Worm (Caenorhabditis elegans) whole organism, late embryonic: Measurements from ENCODE around the gene R07B7.2.

Experiments
- C08G9.2 ChIP-seq: sonication (generic microtip); optimal IDR thresholded peaks from 2 replicates; lab custom pipeline; 2016; ENCODE audit warnings: mild to moderate bottlenecking, missing genetic modification characterization, moderate library complexity, missing compliant biosample characterization
- F13H6.1 ChIP-seq: sonication (generic microtip); optimal IDR thresholded peaks from 2 replicates; lab custom pipeline; 2016; ENCODE audit warnings: missing genetic modification characterization, missing compliant biosample characterization
- K02D7.2 ChIP-seq: sonication (generic microtip); optimal IDR thresholded peaks from 2 replicates; lab custom pipeline; 2017; ENCODE audit warnings: mild to moderate bottlenecking, missing genetic modification characterization, missing compliant biosample characterization
- K09A11.1 ChIP-seq: sonication (generic microtip); optimal IDR thresholded peaks from 2 replicates; lab custom pipeline; 2017; ENCODE audit warnings: antibody characterized with exemption, mild to moderate bottlenecking, missing genetic modification characterization, missing compliant biosample characterization; ENCODE audit not compliant: insufficient read depth
- ahr-1 ChIP-seq: sonication (generic microtip); optimal IDR thresholded peaks from 2 replicates; lab custom pipeline; 2016; ENCODE audit warnings: missing genetic modification characterization, missing compliant biosample characterization
- ceh-14 ChIP-seq: sonication (generic microtip); optimal IDR thresholded peaks from 2 replicates; lab custom pipeline; 2016; ENCODE audit warnings: missing genotype, missing genetic modification characterization, missing compliant biosample characterization
- ceh-19 ChIP-seq: fragments of 200-800 bp; sonication (Bioruptor generic); optimal IDR thresholded peaks from 2 replicates; lab custom pipeline; 2018; ENCODE audit warnings: mild to moderate bottlenecking, missing genetic modification characterization, missing compliant biosample characterization
- ceh-22 ChIP-seq: sonication (generic microtip); optimal IDR thresholded peaks from 2 replicates; lab custom pipeline; 2017; ENCODE audit warnings: missing biosample characterization, missing genetic modification characterization
- ceh-24 ChIP-seq: sonication (generic microtip); optimal IDR thresholded peaks from 2 replicates; lab custom pipeline; 2016; ENCODE audit warnings: mild to moderate bottlenecking, missing genetic modification characterization, missing compliant biosample characterization
- ceh-30 ChIP-seq: fragments of 150-350 bp; optimal IDR thresholded peaks from 2 replicates; lab custom pipeline; 2014; ENCODE audit warnings: missing biosample characterization, missing genetic modification characterization
- ceh-31 ChIP-seq: sonication (generic microtip); optimal IDR thresholded peaks from 2 replicates; lab custom pipeline; 2016; ENCODE audit warnings: missing genetic modification characterization, missing compliant biosample characterization
- ceh-34 ChIP-seq: sonication (generic microtip); optimal IDR thresholded peaks from 2 replicates; lab custom pipeline; 2016; ENCODE audit warnings: mild to moderate bottlenecking, missing genetic modification characterization, missing compliant biosample characterization
- ceh-48 ChIP-seq: sonication (generic microtip); optimal IDR thresholded peaks from 2 replicates; lab custom pipeline; 2016; ENCODE audit warnings: missing genetic modification characterization, inconsistent platforms, missing compliant biosample characterization
- ceh-6 ChIP-seq: fragments of 200-800 bp; sonication (Bioruptor generic); optimal IDR thresholded peaks from 2 replicates; lab custom pipeline; 2018; ENCODE audit warnings: mild to moderate bottlenecking, missing genetic modification characterization, missing compliant biosample characterization
- ceh-9 ChIP-seq: sonication (generic microtip); optimal IDR thresholded peaks from 2 replicates; lab custom pipeline; 2016; ENCODE audit warnings: mild to moderate bottlenecking, missing genetic modification characterization, inconsistent platforms, missing compliant biosample characterization
- elt-2 ChIP-seq: sonication (generic microtip); optimal IDR thresholded peaks from 2 replicates; lab custom pipeline; 2016; ENCODE audit warnings: missing genetic modification reagents, missing genetic modification characterization, missing compliant biosample characterization
- elt-4 ChIP-seq: sonication (generic microtip); optimal IDR thresholded peaks from 2 replicates; lab custom pipeline; 2016; ENCODE audit warnings: missing genetic modification characterization, missing compliant biosample characterization
- fax-1 ChIP-seq: sonication (generic microtip); optimal IDR thresholded peaks from 2 replicates; lab custom pipeline; 2016; ENCODE audit warnings: missing genotype, missing genetic modification characterization, missing compliant biosample characterization
- gmeb-2 ChIP-seq: sonication (generic microtip); optimal IDR thresholded peaks from 2 replicates; lab custom pipeline; 2016; ENCODE audit warnings: missing genetic modification characterization, inconsistent platforms, missing compliant biosample characterization
- hlh-13 ChIP-seq: fragments of 200-800 bp; sonication (Bioruptor generic); optimal IDR thresholded peaks from 2 replicates; lab custom pipeline; 2018; ENCODE audit warnings: mild to moderate bottlenecking, missing genetic modification characterization, missing compliant biosample characterization
- lin-11 ChIP-seq: fragments of 200-800 bp; sonication (Bioruptor generic); optimal IDR thresholded peaks from 2 replicates; lab custom pipeline; 2018; ENCODE audit warnings: mild to moderate bottlenecking, missing genetic modification characterization, missing compliant biosample characterization
- mec-3 ChIP-seq: sonication (generic microtip); optimal IDR thresholded peaks from 2 replicates; lab custom pipeline; 2016; ENCODE audit warnings: borderline replicate concordance, missing genetic modification characterization, missing compliant biosample characterization
- nfya-1 ChIP-seq: sonication (generic microtip); optimal IDR thresholded peaks from 2 replicates; lab custom pipeline; 2017; ENCODE audit warnings: missing genetic modification characterization, mild to moderate bottlenecking, missing compliant biosample characterization, antibody characterized with exemption, moderate library complexity
- nhr-11 ChIP-seq: fragments of 150-350 bp; optimal IDR thresholded peaks from 2 replicates; lab custom pipeline; 2014; ENCODE audit warnings: missing biosample characterization, missing genetic modification characterization
- nhr-232 ChIP-seq: sonication (generic microtip); optimal IDR thresholded peaks from 2 replicates; lab custom pipeline; 2016; ENCODE audit warnings: missing genetic modification characterization, missing compliant biosample characterization
- odd-2 ChIP-seq: sonication (generic microtip); optimal IDR thresholded peaks from 2 replicates; lab custom pipeline; 2017; ENCODE audit warnings: antibody characterized with exemption, mild to moderate bottlenecking, missing genetic modification characterization, missing compliant biosample characterization
- pax-1 ChIP-seq: fragments of 150-350 bp; optimal IDR thresholded peaks from 2 replicates; lab custom pipeline; 2014; ENCODE audit warnings: missing biosample characterization, missing genetic modification characterization
- pha-4 ChIP-seq: fragments of 150-350 bp; optimal IDR thresholded peaks from 2 replicates; lab custom pipeline; 2018; ENCODE audit warnings: missing biosample characterization, missing genetic modification reagents, missing genetic modification characterization
- pros-1 ChIP-seq: fragments of 150-350 bp; optimal IDR thresholded peaks from 2 replicates; lab custom pipeline; 2014; ENCODE audit warnings: missing biosample characterization, missing genetic modification reagents, missing genetic modification characterization
- sox-2 ChIP-seq: fragments of 200-800 bp; sonication (Bioruptor generic); IDR thresholded peaks from 2 replicates; pipeline ENCODE4 v1.3.6; 2022; ENCODE audit warnings: missing genetic modification reagents, missing genetic modification characterization, missing compliant biosample characterization
- unc-3 ChIP-seq, 2 experiments: fragments of 200-800 bp in 1 of 2; sonication (Bioruptor generic) in 1 of 2; sonication (generic microtip) in 1 of 2; conservative IDR thresholded peaks in 1 of 2; optimal IDR thresholded peaks in 1 of 2; 2 replicates each; pipeline versions ENCODE4 v1.3.6 to Lab custom; 2016 to 2022; ENCODE audit warnings: missing compliant biosample characterization in 2 of 2, missing genetic modification characterization in 2 of 2, missing genetic modification reagents in 1 of 2
- unc-42 ChIP-seq: sonication (generic microtip); optimal IDR thresholded peaks from 2 replicates; lab custom pipeline; 2016; ENCODE audit warnings: missing genotype, missing genetic modification characterization, missing compliant biosample characterization
- unc-55 ChIP-seq: sonication (generic microtip); optimal IDR thresholded peaks from 2 replicates; lab custom pipeline; 2017; ENCODE audit warnings: missing biosample characterization, missing genetic modification reagents, missing genetic modification characterization
- ztf-16 ChIP-seq: sonication (generic microtip); optimal IDR thresholded peaks from 2 replicates; lab custom pipeline; 2017; ENCODE audit warnings: missing genetic modification characterization, missing compliant biosample characterization

The R07B7.2 gene

DNA sequence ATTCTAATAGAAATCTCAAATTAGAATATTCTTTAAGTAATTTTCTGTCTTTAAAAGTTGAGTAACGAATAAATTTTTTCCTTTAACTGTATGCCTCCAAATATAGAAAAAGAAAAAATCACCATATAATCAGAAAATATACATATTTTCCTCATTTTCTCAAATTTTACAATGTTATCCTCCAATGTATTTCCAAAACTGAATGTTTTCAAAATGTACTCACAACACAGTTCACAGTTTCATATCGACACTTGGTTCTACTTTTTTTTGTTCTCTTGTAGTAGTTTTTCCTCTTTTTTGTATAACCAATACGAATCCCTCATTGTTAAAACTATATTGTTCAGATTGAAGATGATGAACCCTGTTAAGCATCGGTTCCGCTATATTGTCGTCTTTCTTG lies 6.0 kb downstream of the R07B7.2 start, which contains the start of gene F10C2.7:
Gene F10C2.7, plus strand, starts transcription at position 301 of the 400 bp plus-strand sequence.
- TF ChIP-seq pros-1 (tag; lab: Kevin White, UChicago), result no peak
- no peak for TF ChIP-seq unc-42 (tag; lab: Kevin White, UChicago)
- TF ChIP-seq elt-4 (tag; lab: Kevin White, UChicago), result no peak
- no peak for TF ChIP-seq ztf-16 (tag; lab: Kevin White, UChicago)
- no peak for TF ChIP-seq mec-3 (tag; lab: Kevin White, UChicago)
- TF ChIP-seq ceh-19 (GFP tag; lab: Kevin White, UChicago), result no peak
- TF ChIP-seq ceh-14 (tag; lab: Kevin White, UChicago), result no peak
- no peak for TF ChIP-seq nhr-11 (tag; lab: Kevin White, UChicago)
- TF ChIP-seq fax-1 (tag; lab: Kevin White, UChicago), result no peak
- TF ChIP-seq F13H6.1 (tag; lab: Kevin White, UChicago), result no peak
- TF ChIP-seq K02D7.2 (tag; lab: Kevin White, UChicago), result no peak
- no peak for TF ChIP-seq ceh-31 (tag; lab: Kevin White, UChicago)
- TF ChIP-seq, all 69 proteins: peak for 0

DNA sequence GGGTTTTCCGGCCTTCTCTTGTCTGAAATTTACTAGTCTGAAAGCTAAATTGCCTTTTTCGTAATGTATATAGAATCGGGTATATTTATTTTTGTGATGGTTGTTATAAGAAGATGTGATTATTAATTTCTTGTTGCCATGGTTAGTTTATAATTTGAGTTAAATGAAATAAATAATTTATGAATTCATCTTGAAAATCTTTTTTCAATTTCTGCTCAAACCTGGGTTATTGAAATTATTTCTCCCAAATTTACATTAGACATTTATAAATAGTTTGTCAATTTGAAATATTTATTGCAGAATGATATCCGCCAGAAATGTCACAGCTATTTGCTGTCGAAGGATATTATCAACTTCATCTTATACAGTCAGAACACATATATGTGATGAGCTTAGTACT lies 11.1 kb downstream of the R07B7.2 start, which contains the start of gene dars-2:
Gene dars-2, plus strand, starts transcription at position 301 of the 400 bp plus-strand sequence.
- TF ChIP-seq odd-2, result no peak
- TF ChIP-seq ceh-24, result no peak
- TF ChIP-seq unc-3 (GFP tag; conservative IDR thresholded peaks at IDR 0.05; lab: Robert Waterston, UW), result no peak
- TF ChIP-seq unc-3 (tag; optimal IDR thresholded peaks at IDR 0.05; lab: Kevin White, UChicago), result no peak
- TF ChIP-seq K09A11.1 (tag; lab: Kevin White, UChicago), result no peak
- TF ChIP-seq nhr-11 (tag; lab: Kevin White, UChicago), result no peak
- TF ChIP-seq pax-1 (tag; lab: Kevin White, UChicago), result no peak
- no peak for TF ChIP-seq ahr-1 (tag; lab: Kevin White, UChicago)
- TF ChIP-seq ceh-48 (tag; lab: Kevin White, UChicago), result no peak
- TF ChIP-seq nhr-232 (tag; lab: Kevin White, UChicago), result no peak
- TF ChIP-seq ceh-9 (tag; lab: Kevin White, UChicago), result no peak
- no peak for TF ChIP-seq ceh-34
- no peak for TF ChIP-seq hlh-13 (GFP tag; lab: Kevin White, UChicago)
- TF ChIP-seq gmeb-2 (tag; lab: Kevin White, UChicago), result no peak

DNA sequence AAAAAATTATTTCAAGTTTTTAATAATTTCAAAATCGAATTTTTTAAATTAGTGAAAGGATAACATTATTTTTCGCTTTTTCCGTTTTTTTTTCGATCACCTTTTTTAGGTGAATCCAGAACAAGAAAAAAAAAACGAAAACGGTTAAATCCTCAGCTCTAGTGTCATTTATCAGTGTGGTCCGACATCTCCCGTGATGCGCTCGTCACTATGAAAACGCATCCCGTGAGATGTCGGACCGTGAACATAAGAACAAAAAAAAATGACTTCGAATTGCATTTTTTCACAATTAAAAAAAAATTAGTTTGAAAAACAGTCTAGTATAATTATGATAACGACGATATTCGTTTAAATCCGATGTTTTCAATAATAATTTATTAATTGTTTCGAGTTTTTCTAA lies 11.8 kb downstream of the R07B7.2 start:
- TF ChIP-seq pha-4 (tag; lab: Kevin White, UChicago) (no peak), ceh-9 (tag; lab: Kevin White, UChicago) (no peak), pros-1 (tag; lab: Kevin White, UChicago) (no peak), K09A11.1 (tag; lab: Kevin White, UChicago) (no peak)

DNA sequence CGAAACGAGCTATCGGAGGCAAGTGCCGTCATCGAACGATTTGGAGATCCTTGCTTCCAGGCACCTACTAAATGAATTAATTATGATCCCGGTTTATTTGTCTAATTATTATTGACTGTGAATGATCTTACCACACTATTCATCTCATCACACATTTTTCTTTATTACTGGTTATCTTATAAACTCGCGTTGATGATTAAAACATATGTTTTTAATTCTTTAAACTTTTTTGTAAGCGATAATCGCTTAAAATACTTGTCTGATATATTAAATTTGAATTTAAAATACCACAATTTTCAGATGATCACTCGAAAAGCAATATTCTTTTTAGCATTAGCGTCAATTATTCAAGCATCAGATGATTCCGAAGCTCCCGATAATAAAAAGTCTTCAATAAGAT lies 14.4 kb downstream of the R07B7.2 start, which contains the start of gene F10C2.5:
Gene F10C2.5, plus strand, starts transcription at position 301 of the 400 bp plus-strand sequence.
- TF ChIP-seq lin-11 (tag; lab: Kevin White, UChicago) (no peak), elt-2 (tag; lab: Kevin White, UChicago) (no peak), C08G9.2 (tag; lab: Kevin White, UChicago) (no peak), ceh-22 (tag; lab: Kevin White, UChicago) (no peak), ceh-14 (tag; lab: Kevin White, UChicago) (no peak), sox-2 (GFP tag; lab: Robert Waterston, UW) (no peak), unc-3 (GFP tag; conservative IDR thresholded peaks at IDR 0.05; lab: Robert Waterston, UW) (no peak), unc-3 (tag; optimal IDR thresholded peaks at IDR 0.05; lab: Kevin White, UChicago) (no peak), ceh-6 (GFP tag; lab: Kevin White, UChicago) (no peak), unc-55 (GFP tag; lab: Kevin White, UChicago) (no peak), pros-1 (tag; lab: Kevin White, UChicago) (no peak), nhr-232 (tag; lab: Kevin White, UChicago) (no peak), nfya-1 (tag; lab: Kevin White, UChicago) (no peak), ceh-30 (tag; lab: Kevin White, UChicago) (no peak), pax-1 (tag; lab: Kevin White, UChicago) (no peak)
